Worm (Caenorhabditis elegans) whole organism, young adult: Measurements from ENCODE around the gene lgc-38.

Experiments used
- B0019.2 ChIP-seq: fragments of 200-800 bp; sonication (Bioruptor generic); conservative IDR thresholded peaks from 2 replicates; pipeline ENCODE4 v1.3.6; 2022; ENCODE audit warnings: missing genetic modification reagents, missing genetic modification characterization, missing compliant biosample characterization
- B0336.3 ChIP-seq: fragments of 200-800 bp; sonication (Bioruptor generic); IDR thresholded peaks from 2 replicates; pipeline ENCODE4 v1.3.6; 2022; ENCODE audit warnings: missing genetic modification characterization, missing compliant biosample characterization
- F23B12.7 ChIP-seq: sonication (generic microtip); optimal IDR thresholded peaks from 2 replicates; lab custom pipeline; 2017; ENCODE audit warnings: missing genetic modification characterization, mild to moderate bottlenecking, missing compliant biosample characterization, antibody characterized with exemption, moderate library complexity; ENCODE audit not compliant: insufficient read depth
- F37B4.10 ChIP-seq: fragments of 200-800 bp; sonication (Bioruptor generic); IDR thresholded peaks from 2 replicates; pipeline ENCODE4 v1.3.6; 2022; ENCODE audit warnings: missing genetic modification characterization, missing compliant biosample characterization
- F55B11.4 ChIP-seq: sonication (generic microtip); optimal IDR thresholded peaks from 2 replicates; lab custom pipeline; 2016; ENCODE audit warnings: missing compliant biosample characterization, missing genetic modification characterization, borderline replicate concordance; ENCODE audit not compliant: insufficient read depth
- F57A8.1 ChIP-seq: fragments of 200-800 bp; sonication (Bioruptor generic); optimal IDR thresholded peaks from 2 replicates; lab custom pipeline; 2018; ENCODE audit warnings: mild to moderate bottlenecking, missing genetic modification characterization, moderate library complexity, missing compliant biosample characterization
- Y67H2A.10 ChIP-seq: fragments of 200-800 bp; sonication (Bioruptor generic); conservative IDR thresholded peaks from 2 replicates; pipeline ENCODE4 v1.3.6; 2022; ENCODE audit warnings: missing genetic modification reagents, missing genetic modification characterization, missing compliant biosample characterization
- Y79H2A.3 ChIP-seq: fragments of 200-800 bp; sonication (Bioruptor generic); conservative IDR thresholded peaks from 2 replicates; pipeline ENCODE4 v1.3.6; 2022; ENCODE audit warnings: missing genetic modification reagents, missing genetic modification characterization, missing compliant biosample characterization
- aptf-3 ChIP-seq: fragments of 200-800 bp; sonication (Bioruptor generic); IDR thresholded peaks from 2 replicates; pipeline ENCODE4 v1.3.6; 2022; ENCODE audit warnings: missing genetic modification characterization, missing compliant biosample characterization
- athp-1 ChIP-seq: sonication (generic microtip); optimal IDR thresholded peaks from 2 replicates; lab custom pipeline; 2017; ENCODE audit warnings: mild to moderate bottlenecking, missing genetic modification characterization, missing compliant biosample characterization
- attf-3 ChIP-seq: fragments of 200-800 bp; sonication (Bioruptor generic); conservative IDR thresholded peaks from 2 replicates; pipeline ENCODE4 v1.3.6; 2022; ENCODE audit warnings: missing genetic modification reagents, missing genetic modification characterization, missing compliant biosample characterization
- attf-5 ChIP-seq: fragments of 200-800 bp; sonication (Bioruptor generic); optimal IDR thresholded peaks from 2 replicates; lab custom pipeline; 2018; ENCODE audit warnings: mild to moderate bottlenecking, missing genetic modification characterization, missing compliant biosample characterization
- attf-6 ChIP-seq: fragments of 200-800 bp; sonication (Bioruptor generic); IDR thresholded peaks from 2 replicates; pipeline ENCODE4 v1.3.6; 2022; ENCODE audit warnings: missing genetic modification reagents, missing genetic modification characterization, missing compliant biosample characterization
- ccch-3 ChIP-seq: fragments of 200-800 bp; sonication (Bioruptor generic); optimal IDR thresholded peaks from 2 replicates; lab custom pipeline; 2018; ENCODE audit warnings: mild to moderate bottlenecking, missing genetic modification characterization, missing compliant biosample characterization
- egl-44 ChIP-seq: fragments of 200-800 bp; sonication (Bioruptor generic); IDR thresholded peaks from 2 replicates; pipeline ENCODE4 v1.3.6; 2022; ENCODE audit warnings: missing genetic modification reagents, missing genetic modification characterization, missing compliant biosample characterization
- egrh-3 ChIP-seq: fragments of 200-800 bp; sonication (Bioruptor generic); IDR thresholded peaks from 2 replicates; pipeline ENCODE4 v1.3.6; 2022; ENCODE audit warnings: missing genetic modification reagents, missing genetic modification characterization, missing compliant biosample characterization
- him-1 ChIP-seq: sonication (generic microtip); optimal IDR thresholded peaks from 2 replicates; lab custom pipeline; 2016; ENCODE audit warnings: missing genotype, missing genetic modification reagents, missing genetic modification characterization, missing compliant biosample characterization
- hmg-1.2 ChIP-seq: fragments of 200-800 bp; sonication (Bioruptor generic); IDR thresholded peaks from 2 replicates; pipeline ENCODE4 v1.3.6; 2022; ENCODE audit warnings: missing genetic modification reagents, missing genetic modification characterization, missing compliant biosample characterization
- lin-54 ChIP-seq: fragments of 200-800 bp; sonication (Bioruptor generic); optimal IDR thresholded peaks from 2 replicates; lab custom pipeline; 2018; ENCODE audit warnings: mild to moderate bottlenecking, missing genetic modification characterization, missing compliant biosample characterization
- lsl-1 ChIP-seq: fragments of 200-800 bp; sonication (Bioruptor generic); optimal IDR thresholded peaks from 2 replicates; lab custom pipeline; 2018; ENCODE audit warnings: mild to moderate bottlenecking, missing genetic modification characterization, moderate library complexity, missing compliant biosample characterization
- madf-3 ChIP-seq: fragments of 200-800 bp; sonication (Bioruptor generic); IDR thresholded peaks from 2 replicates; pipeline ENCODE4 v1.3.6; 2022; ENCODE audit warnings: missing genetic modification reagents, missing genetic modification characterization, missing compliant biosample characterization
- madf-6 ChIP-seq: fragments of 200-800 bp; sonication (Bioruptor generic); IDR thresholded peaks from 2 replicates; pipeline ENCODE4 v1.3.6; 2022; ENCODE audit warnings: missing genetic modification reagents, missing genetic modification characterization, missing compliant biosample characterization
- mcd-1 ChIP-seq: fragments of 200-800 bp; sonication (Bioruptor generic); IDR thresholded peaks from 2 replicates; pipeline ENCODE4 v1.3.6; 2022; ENCODE audit warnings: missing genetic modification reagents, missing genetic modification characterization, missing compliant biosample characterization
- mxl-1 ChIP-seq: sonication (generic microtip); optimal IDR thresholded peaks from 2 replicates; lab custom pipeline; 2016; ENCODE audit warnings: missing genetic modification characterization, missing compliant biosample characterization
- snpc-3.4 ChIP-seq: sonication (generic microtip); optimal IDR thresholded peaks from 2 replicates; lab custom pipeline; 2017; ENCODE audit warnings: missing genetic modification characterization, mild to moderate bottlenecking, missing compliant biosample characterization, antibody characterized with exemption, moderate library complexity, missing genotype, missing genetic modification reagents
- snpc-4 ChIP-seq, 5 experiments: fragments of 150-350 bp in 1 of 5; sonication (generic microtip) in 4 of 5; optimal IDR thresholded peaks; 2 replicates each; lab custom pipeline; 2014 to 2018; ENCODE audit warnings: missing genetic modification characterization in 5 of 5, missing biosample characterization in 3 of 5, antibody characterized with exemption in 2 of 5, mild to moderate bottlenecking in 2 of 5, missing compliant biosample characterization in 2 of 5, missing genotype in 2 of 5, moderate library complexity in 2 of 5, missing genetic modification reagents in 1 of 5
- unc-130 ChIP-seq: sonication (generic microtip); optimal IDR thresholded peaks from 2 replicates; lab custom pipeline; 2016; ENCODE audit warnings: missing genetic modification reagents, missing genetic modification characterization, missing compliant biosample characterization
- zfh-2 ChIP-seq: fragments of 200-800 bp; sonication (Bioruptor generic); conservative IDR thresholded peaks from 2 replicates; pipeline ENCODE4 v1.3.6; 2022; ENCODE audit warnings: missing genetic modification reagents, missing genetic modification characterization, missing compliant biosample characterization
- zim-3 ChIP-seq: sonication (generic microtip); optimal IDR thresholded peaks from 2 replicates; lab custom pipeline; 2017; ENCODE audit warnings: mild to moderate bottlenecking, missing genetic modification characterization, moderate library complexity, missing compliant biosample characterization
- ztf-25 ChIP-seq: fragments of 200-800 bp; sonication (Bioruptor generic); IDR thresholded peaks from 2 replicates; pipeline ENCODE4 v1.3.6; 2022; ENCODE audit warnings: missing genetic modification reagents, missing genetic modification characterization, missing compliant biosample characterization

The lgc-38 gene

ce11 chrIII:7005350-7005749 lies 3.6 kb upstream of the lgc-38 start, which contains the start of gene C06E8.5:
Gene C06E8.5 (minus strand): TSS chrIII:7005450.
- TF ChIP-seq B0336.3 (no peak), athp-1 (no peak), zim-3 (tag; lab: Kevin White, UChicago) (no peak), egl-44 (GFP tag; lab: Robert Waterston, UW) (no peak)

- TF ChIP-seq unc-130 (GFP tag; lab: Kevin White, UChicago): no peak
- no peak for TF ChIP-seq F55B11.4 (tag; lab: Kevin White, UChicago)
- no peak for TF ChIP-seq Y67H2A.10
- TF ChIP-seq mxl-1: no peak
Measured at ce11 chrIII:7012060-7012459, 3.1 kb downstream of the lgc-38 start.

ce11 chrIII:7013764-7014163 lies 4.8 kb downstream of the lgc-38 start:
- TF ChIP-seq madf-3 (GFP tag; lab: Robert Waterston, UW) (no peak), attf-6 (no peak), lin-54 (no peak)
- TF ChIP-seq, all 124 proteins: peak for 0

- TF ChIP-seq zfh-2 (GFP tag; lab: Robert Waterston, UW) (peak; percentile 92), B0019.2 (GFP tag; lab: Robert Waterston, UW) (no peak), egrh-3 (GFP tag; lab: Robert Waterston, UW) (peak; percentile 90), Y79H2A.3 (GFP tag; lab: Robert Waterston, UW) (no peak), F57A8.1 (GFP tag; lab: Kevin White, UChicago) (no peak), ztf-25 (GFP tag; lab: Robert Waterston, UW) (0 out of 2 replicates have a peak, but pooled peaks have one; percentile 33)
Measured at ce11 chrIII:7019724-7020123, 10.8 kb downstream of the lgc-38 start.

- TF ChIP-seq F57A8.1 (GFP tag; lab: Kevin White, UChicago) (no peak), mcd-1 (GFP tag; lab: Robert Waterston, UW) (no peak)
Measured at ce11 chrIII:7020500-7020899, 11.6 kb downstream of the lgc-38 start, which contains the start of gene col-8. Gene col-8 (minus strand): TSS chrIII:7020600.

- peak; percentile 12 for TF ChIP-seq lsl-1 (GFP tag; lab: Kevin White, UChicago)
- TF ChIP-seq attf-3: peak; percentile 97
- peak; percentile 25 for TF ChIP-seq him-1
- TF ChIP-seq snpc-3.4 (tag; lab: Kevin White, UChicago): peak; percentile 20
- no peak for TF ChIP-seq aptf-3 (GFP tag; lab: Robert Waterston, UW)
- TF ChIP-seq ccch-3 (GFP tag; lab: Kevin White, UChicago): no peak
- TF ChIP-seq madf-6 (GFP tag; lab: Robert Waterston, UW): 0 out of 2 replicates have a peak, but pooled peaks have one; percentile 7
- TF ChIP-seq F37B4.10 (GFP tag; lab: Robert Waterston, UW): no peak
- TF ChIP-seq mcd-1 (GFP tag; lab: Robert Waterston, UW): 0 out of 2 replicates have a peak, but pooled peaks have one; percentile 26
- no peak for TF ChIP-seq snpc-4 (GFP tag; optimal IDR thresholded peaks at IDR 0.05; lab: Kevin White, UChicago)
- TF ChIP-seq snpc-4 (tag; optimal IDR thresholded peaks at IDR 0.05; lab: Kevin White, UChicago): no peak
- TF ChIP-seq attf-5 (GFP tag; lab: Kevin White, UChicago): peak; percentile 19
- TF ChIP-seq hmg-1.2 (GFP tag; lab: Robert Waterston, UW): peak; percentile 99
- TF ChIP-seq F23B12.7 (tag; lab: Kevin White, UChicago): peak; percentile 19
Measured at ce11 chrIII:7021156-7021637, 12.3 kb downstream of the lgc-38 start, which contains the start of gene rfl-1. Gene rfl-1 (plus strand): TSS chrIII:7021206.
